Worm (Caenorhabditis elegans) whole organism, L1 larva: ENCODE measurements around the gene cyp-33C11.

Source experiments
- ceh-82 ChIP-seq, 3 experiments: fragments of 150-350 bp in 1 of 3; sonication (generic microtip) in 2 of 3; optimal IDR thresholded peaks; 2 replicates each; lab custom pipeline; 2014 to 2017; ENCODE audit warnings: missing biosample characterization in 3 of 3, missing genetic modification characterization in 3 of 3
- ces-1 ChIP-seq: fragments of 150-350 bp; optimal IDR thresholded peaks from 2 replicates; lab custom pipeline; 2014; ENCODE audit warnings: missing biosample characterization, missing genetic modification reagents, missing genetic modification characterization
- efl-1 ChIP-seq, 4 experiments: fragments of 150-350 bp; optimal IDR thresholded peaks in 3 of 4; peaks in 1 of 4; 1 replicate in 1 of 4; 2 replicates in 3 of 4; lab custom pipeline; 2014; ENCODE audit warnings: missing biosample characterization in 2 of 4, missing genetic modification characterization in 2 of 4, missing genetic modification reagents in 2 of 4
- egl-27 ChIP-seq, 2 experiments: fragments of 150-350 bp in 1 of 2; sonication (generic microtip); optimal IDR thresholded peaks; 3 replicates each; lab custom pipeline; 2017 to 2018; ENCODE audit warnings: missing biosample characterization in 2 of 2, missing genetic modification characterization in 2 of 2, missing genetic modification reagents in 2 of 2
- lin-13 ChIP-seq: fragments of 150-350 bp; optimal IDR thresholded peaks from 2 replicates; lab custom pipeline; 2014; ENCODE audit warnings: missing biosample characterization, missing genetic modification reagents, missing genetic modification characterization
- mab-9 ChIP-seq: fragments of 200-800 bp; sonication (Bioruptor generic); IDR thresholded peaks from 2 replicates; pipeline ENCODE4 v1.3.6; 2022; ENCODE audit warnings: missing genetic modification reagents, missing genetic modification characterization, missing compliant biosample characterization
- mdl-1 ChIP-seq, 2 experiments: fragments of 150-350 bp; optimal IDR thresholded peaks; 2 replicates each; lab custom pipeline; 2014 to 2017; ENCODE audit warnings: missing biosample characterization in 2 of 2, missing genetic modification characterization in 2 of 2, inconsistent platforms in 1 of 2
- mep-1 ChIP-seq: fragments of 150-350 bp; optimal IDR thresholded peaks from 2 replicates; lab custom pipeline; 2014; ENCODE audit warnings: missing biosample characterization, missing genetic modification characterization
- pqm-1 ChIP-seq: sonication (generic microtip); optimal IDR thresholded peaks from 3 replicates; lab custom pipeline; 2017; ENCODE audit warnings: missing biosample characterization, missing genetic modification characterization
- sptf-1 ChIP-seq: fragments of 150-350 bp; optimal IDR thresholded peaks from 2 replicates; lab custom pipeline; 2014; ENCODE audit warnings: missing biosample characterization, missing genetic modification characterization
- unc-30 ChIP-seq: sonication (generic microtip); optimal IDR thresholded peaks from 2 replicates; lab custom pipeline; 2017; ENCODE audit warnings: missing biosample characterization, missing genetic modification characterization
- unc-62 ChIP-seq: fragments of 150-350 bp; optimal IDR thresholded peaks from 2 replicates; lab custom pipeline; 2014; ENCODE audit warnings: missing biosample characterization, missing genetic modification reagents, missing genetic modification characterization
- zag-1 ChIP-seq: fragments of 150-350 bp; optimal IDR thresholded peaks from 2 replicates; lab custom pipeline; 2014; ENCODE audit warnings: missing biosample characterization, missing genetic modification characterization
- ztf-4 ChIP-seq: fragments of 150-350 bp; optimal IDR thresholded peaks from 2 replicates; lab custom pipeline; 2014; ENCODE audit warnings: missing biosample characterization, missing genetic modification characterization

DNA sequence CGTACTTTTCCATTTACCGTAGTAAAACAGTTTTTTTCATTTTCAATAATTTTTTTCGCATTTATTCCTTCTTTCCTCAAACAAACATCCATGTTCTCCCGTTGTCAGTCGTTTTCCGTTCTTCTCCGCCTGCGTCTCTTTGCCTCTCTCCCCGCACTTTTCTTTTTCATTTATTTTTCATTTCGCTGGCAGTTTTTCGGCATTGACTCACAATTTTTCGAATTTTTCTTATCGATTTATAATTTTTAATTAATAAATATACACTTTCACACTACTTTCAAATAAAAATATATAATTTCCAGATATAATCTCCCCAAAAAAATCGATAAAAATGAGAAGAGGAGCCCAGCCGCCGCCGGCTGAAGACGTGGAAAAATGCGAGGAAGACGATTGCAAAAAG is 25.4 kb downstream of the cyp-33C11 start, which contains the start of gene H25P19.1:
- TF ChIP-seq egl-27 (tag; optimal IDR thresholded peaks at IDR 0.05; lab: Kevin White, UChicago) (no peak), pqm-1 (tag; lab: Kevin White, UChicago) (no peak), mab-9 (no peak), unc-62 (GFP tag; lab: Kevin White, UChicago) (no peak), ztf-4 (no peak), lin-13 (no peak), unc-30 (tag; lab: Kevin White, UChicago) (no peak), mdl-1 (tag; optimal IDR thresholded peaks at IDR 0.05; lab: Kevin White, UChicago) (no peak), zag-1 (tag; lab: Kevin White, UChicago) (no peak), ces-1 (no peak), ceh-82 (tag; optimal IDR thresholded peaks at IDR 0.05; lab: Kevin White, UChicago) (no peak), mep-1 (no peak), efl-1 (optimal IDR thresholded peaks at IDR 0.05; lab: Kevin White, UChicago) (no peak), efl-1 (GFP tag; optimal IDR thresholded peaks at IDR 0.05 in 1 of 2; lab: Kevin White, UChicago) (no peak), sptf-1 (tag; lab: Kevin White, UChicago) (no peak)
